Worm (Caenorhabditis elegans): ENCODE measurements around the gene T13C2.3.

DNA sequence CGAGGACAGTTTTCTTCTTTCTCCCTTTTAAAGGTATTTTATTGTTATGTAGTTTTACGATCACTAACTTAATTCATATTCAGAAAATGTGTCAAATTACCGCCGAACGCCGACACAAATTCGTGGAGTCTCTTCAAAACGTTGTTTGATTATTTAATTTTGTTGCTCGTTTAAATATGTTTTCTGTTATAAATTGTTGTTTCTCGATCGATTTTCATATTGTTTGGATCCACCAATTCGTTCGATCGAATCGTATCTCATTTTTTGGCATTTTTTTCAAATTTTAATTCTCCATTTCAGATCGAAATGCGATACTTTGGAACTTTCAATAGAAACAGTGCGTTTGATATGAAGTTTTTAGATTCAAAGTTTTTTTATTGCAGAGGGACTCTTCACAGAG, 46.4 kb upstream of the T13C2.3 start, which contains the start of gene F41G3.6:
- no peak for TF ChIP-seq ceh-28 (tag; optimal IDR thresholded peaks at IDR 0.05)
- TF ChIP-seq nhr-77 (tag; optimal IDR thresholded peaks at IDR 0.05) = no peak
- no peak for TF ChIP-seq nhr-67 (tag; optimal IDR thresholded peaks at IDR 0.05)
- TF ChIP-seq skn-1 (tag; optimal IDR thresholded peaks at IDR 0.05) = no peak
- TF ChIP-seq jun-1 (tag; optimal IDR thresholded peaks at IDR 0.05) = no peak
- TF ChIP-seq egl-5 (tag; optimal IDR thresholded peaks at IDR 0.05) = no peak
- no peak for TF ChIP-seq daf-12 (tag; optimal IDR thresholded peaks at IDR 0.05)
- TF ChIP-seq ceh-9 (tag; optimal IDR thresholded peaks at IDR 0.05) = no peak
- TF ChIP-seq unc-39 (tag; optimal IDR thresholded peaks at IDR 0.05) = no peak
- TF ChIP-seq unc-62 (GFP tag; optimal IDR thresholded peaks at IDR 0.05) = no peak
- no peak for TF ChIP-seq R02D3.7 (tag; optimal IDR thresholded peaks at IDR 0.05)
- no peak for TF ChIP-seq pha-4 (tag; optimal IDR thresholded peaks at IDR 0.05)
- TF ChIP-seq ZK546.5 (tag; optimal IDR thresholded peaks at IDR 0.05) = no peak

All from whole organism, L3 larva.